Worm (Caenorhabditis elegans): Measurements from ENCODE around the gene ZK930.6.

- no peak for TF ChIP-seq pha-4 (tag; optimal IDR thresholded peaks at IDR 0.05)
- no peak for TF ChIP-seq ztf-4 (tag; optimal IDR thresholded peaks at IDR 0.05)
- TF ChIP-seq lin-15B (tag; optimal IDR thresholded peaks at IDR 0.05): no peak
- TF ChIP-seq nhr-23 (tag; optimal IDR thresholded peaks at IDR 0.05): no peak
- no peak for TF ChIP-seq ceh-82 (tag; optimal IDR thresholded peaks at IDR 0.05)
- no peak for TF ChIP-seq nhr-77 (tag; optimal IDR thresholded peaks at IDR 0.05)
- TF ChIP-seq ztf-11 (tag; optimal IDR thresholded peaks at IDR 0.05): no peak
- TF ChIP-seq aly-2 (tag; optimal IDR thresholded peaks at IDR 0.05): no peak
- no peak for TF ChIP-seq nhr-12 (tag; optimal IDR thresholded peaks at IDR 0.05)
- TF ChIP-seq skn-1 (tag; optimal IDR thresholded peaks at IDR 0.05): no peak
- TF ChIP-seq elt-1 (tag; optimal IDR thresholded peaks at IDR 0.05): no peak
- TF ChIP-seq zag-1 (tag; optimal IDR thresholded peaks at IDR 0.05): no peak
- no peak for TF ChIP-seq fkh-10 (GFP tag; optimal IDR thresholded peaks at IDR 0.05)
- no peak for TF ChIP-seq elt-2 (tag; optimal IDR thresholded peaks at IDR 0.05)
These were observed at the start of gene ZK930.6 for ce11 chrII:11883648-11884047.
